Fruit fly (Drosophila melanogaster): Measurements from ENCODE around the gene tal-1A.
A peak's percentile ranks its signal among the peaks of the same experiment; 100 is the strongest.

tal-1A gene

dm6 chr3R:13799567-13800429 lies 13.1 kb upstream of the tal-1A start (continued):
- no peak for TF ChIP-seq MTF-1 (GFP tag; optimal IDR thresholded peaks at IDR 0.05; ENCODE audit: borderline replicate concordance)
- peak; percentile 18 for TF ChIP-seq caup (GFP tag; optimal IDR thresholded peaks at IDR 0.05; ENCODE audit: severe bottlenecking)
- TF ChIP-seq inv (GFP tag; IDR thresholded peaks at IDR 0.05; ENCODE audit: partially characterized antibody) = no peak
- TF ChIP-seq CG18619 (GFP tag; optimal IDR thresholded peaks at IDR 0.05) = peak; percentile 18
- TF ChIP-seq hth (optimal IDR thresholded peaks at IDR 0.05) = no peak
- no peak for TF ChIP-seq Lpt (GFP tag; optimal IDR thresholded peaks at IDR 0.05)
- TF ChIP-seq CG14014 (GFP tag; IDR thresholded peaks at IDR 0.05) = no peak
- TF ChIP-seq CG12769 (tag; optimal IDR thresholded peaks at IDR 0.05) = no peak
- no peak for TF ChIP-seq Hr39 (optimal IDR thresholded peaks at IDR 0.05)
- TF ChIP-seq CG17361 (GFP tag; IDR thresholded peaks at IDR 0.05) = peak; percentile 51; the same call in 2 of the 3 replicates
- peak; percentile 75 for TF ChIP-seq CG2712 (tag; optimal IDR thresholded peaks at IDR 0.05)
- TF ChIP-seq CG31365 (tag; optimal IDR thresholded peaks at IDR 0.05) = no peak
- no peak for TF ChIP-seq CG1792 (GFP tag; optimal IDR thresholded peaks at IDR 0.05)
- TF ChIP-seq Sox100B (GFP tag; optimal IDR thresholded peaks at IDR 0.05) = peak; percentile 43
- TF ChIP-seq ro (GFP tag; IDR thresholded peaks at IDR 0.05) = no peak
- peak; percentile 44 for TF ChIP-seq D19A (tag; optimal IDR thresholded peaks at IDR 0.05)
- TF ChIP-seq vfl (GFP tag; optimal IDR thresholded peaks at IDR 0.05) = no peak
- TF ChIP-seq insv (GFP tag; optimal IDR thresholded peaks at IDR 0.05) = no peak
- no peak for TF ChIP-seq cwo (GFP tag; optimal IDR thresholded peaks at IDR 0.05)
- TF ChIP-seq Dp (GFP tag; optimal IDR thresholded peaks at IDR 0.05) = no peak
- TF ChIP-seq CG8089 (GFP tag; optimal IDR thresholded peaks at IDR 0.05) = no peak
- TF ChIP-seq Dbx (GFP tag; IDR thresholded peaks at IDR 0.05) = no peak
- no peak for TF ChIP-seq pnt (GFP tag; optimal IDR thresholded peaks at IDR 0.05)
- no peak for TF ChIP-seq sens-2 (GFP tag; IDR thresholded peaks at IDR 0.05)
- no peak for TF ChIP-seq CG34376 (GFP tag; optimal IDR thresholded peaks at IDR 0.05)
- no peak for TF ChIP-seq CG4360 (GFP tag; IDR thresholded peaks at IDR 0.05)
- TF ChIP-seq CG30020 (tag; optimal IDR thresholded peaks at IDR 0.05) = no peak
- TF ChIP-seq CG1233 (GFP tag; optimal IDR thresholded peaks at IDR 0.05) = no peak
- TF ChIP-seq crp (GFP tag; optimal IDR thresholded peaks at IDR 0.05) = no peak
- TF ChIP-seq sens (GFP tag) = peak; percentile 54
- TF ChIP-seq wdn (GFP tag; IDR thresholded peaks at IDR 0.05) = no peak
- TF ChIP-seq Blimp-1 (GFP tag; optimal IDR thresholded peaks at IDR 0.05) = peak; percentile 50
- no peak for TF ChIP-seq C15 (GFP tag; IDR thresholded peaks at IDR 0.05)
- no peak for TF ChIP-seq CG2889 (GFP tag; IDR thresholded peaks at IDR 0.05)
- no peak for TF ChIP-seq Awh (GFP tag; IDR thresholded peaks at IDR 0.05)
- TF ChIP-seq CG7839 (tag; optimal IDR thresholded peaks at IDR 0.05) = peak; percentile 63
- no peak for TF ChIP-seq CG7745 (tag; optimal IDR thresholded peaks at IDR 0.05)
- no peak for TF ChIP-seq CG10543 (GFP tag; optimal IDR thresholded peaks at IDR 0.05)
- TF ChIP-seq CG6654 (GFP tag; optimal IDR thresholded peaks at IDR 0.05) = no peak
- no peak for TF ChIP-seq CG9609 (GFP tag; optimal IDR thresholded peaks at IDR 0.05)
- TF ChIP-seq pros (GFP tag; optimal IDR thresholded peaks at IDR 0.05) = peak; percentile 19
- TF ChIP-seq CoRest (tag; optimal IDR thresholded peaks at IDR 0.05) = peak; percentile 58
- peak; percentile 49 for TF ChIP-seq az2 (GFP tag; optimal IDR thresholded peaks at IDR 0.05)
- no peak for TF ChIP-seq Taf1 (GFP tag; IDR thresholded peaks at IDR 0.05)
- TF ChIP-seq dan (GFP tag; IDR thresholded peaks at IDR 0.05) = no peak
- peak; percentile 4 for TF ChIP-seq CG17359 (tag; optimal IDR thresholded peaks at IDR 0.05)
- no peak for TF ChIP-seq ham (GFP tag; IDR thresholded peaks at IDR 0.05)
- no peak for TF ChIP-seq Pdp1 (GFP tag; optimal IDR thresholded peaks at IDR 0.05)
- TF ChIP-seq Side (GFP tag; optimal IDR thresholded peaks at IDR 0.05) = no peak
- TF ChIP-seq CG11696 (GFP tag; IDR thresholded peaks at IDR 0.05) = no peak

Data from whole organism, embryonic.